Fruit fly (Drosophila melanogaster): Measurements from ENCODE around the gene Pcyt2.

Gene Pcyt2

DNA sequence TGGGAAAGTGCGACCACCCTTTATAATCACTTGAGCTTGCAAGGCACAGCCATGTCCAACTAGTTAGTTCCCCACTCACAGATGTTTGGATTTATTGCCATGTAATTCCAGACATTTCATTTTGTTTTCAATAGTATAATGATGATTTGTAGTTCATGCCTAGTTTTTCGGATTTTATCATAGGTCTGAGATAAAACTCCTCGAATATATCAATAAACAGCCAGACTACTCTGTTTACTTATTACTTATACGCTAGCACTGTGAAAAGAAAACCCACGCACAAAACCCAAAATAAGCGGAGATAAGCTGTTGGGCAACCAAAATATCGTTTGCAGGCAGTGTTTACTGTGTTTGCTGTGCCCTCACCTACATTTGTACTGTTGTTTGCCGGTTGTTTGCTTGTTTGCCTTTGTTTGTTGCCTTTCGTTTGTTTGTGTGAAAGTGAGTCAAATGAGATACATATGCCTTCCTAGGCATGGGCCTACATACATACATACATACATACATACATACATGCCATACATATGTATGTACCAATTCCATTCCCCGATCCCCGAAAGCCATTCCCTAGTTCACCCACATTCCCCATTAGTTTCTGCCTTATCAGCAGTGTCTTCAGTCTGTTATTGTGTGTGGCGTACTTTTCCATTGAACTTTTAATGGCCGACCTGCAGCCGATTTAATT, 26.0 kb downstream of the Pcyt2 start (continued):
- TF ChIP-seq BtbVII (GFP tag; optimal IDR thresholded peaks at IDR 0.05), result peak; percentile 53
- TF ChIP-seq gce (GFP tag; IDR thresholded peaks at IDR 0.05), result no peak; the same call in 2 of the 3 replicates
- TF ChIP-seq BEAF-32 (GFP tag; optimal IDR thresholded peaks at IDR 0.05), result no peak
- peak; percentile 57 for TF ChIP-seq Sry-β (GFP tag; optimal IDR thresholded peaks at IDR 0.05)
- TF ChIP-seq caup (GFP tag; optimal IDR thresholded peaks at IDR 0.05; ENCODE audit: severe bottlenecking), result peak; percentile 28
- 0 out of 3 replicates have a peak, but pooled peaks have one; percentile 30 for TF ChIP-seq jigr1 (GFP tag; IDR thresholded peaks at IDR 0.05)
- peak; percentile 79 for TF ChIP-seq abd-A (tag; optimal IDR thresholded peaks at IDR 0.05)
- TF ChIP-seq Optix (GFP tag; IDR thresholded peaks at IDR 0.05), result peak; percentile 73; the same call in 1 of the 3 replicates
- TF ChIP-seq CG3838 (GFP tag; optimal IDR thresholded peaks at IDR 0.05), result peak; percentile 67
- no peak; the same call in 1 of the 2 replicates for TF ChIP-seq E2f2 (GFP tag; IDR thresholded peaks at IDR 0.05)
- TF ChIP-seq dm (GFP tag; optimal IDR thresholded peaks at IDR 0.05), result peak; percentile 5
- no peak for TF ChIP-seq Mad (GFP tag; optimal IDR thresholded peaks at IDR 0.05)
- TF ChIP-seq Neu2 (GFP tag; optimal IDR thresholded peaks at IDR 0.05; ENCODE audit: borderline replicate concordance), result no peak
- TF ChIP-seq CG17568 (GFP tag; optimal IDR thresholded peaks at IDR 0.05), result peak; percentile 73
- no peak for TF ChIP-seq Max (GFP tag; optimal IDR thresholded peaks at IDR 0.05)
- peak; percentile 66 for TF ChIP-seq CG8281 (tag; optimal IDR thresholded peaks at IDR 0.05)
- peak; percentile 23 for TF ChIP-seq lilli (GFP tag; optimal IDR thresholded peaks at IDR 0.05)
- TF ChIP-seq cad (GFP tag; optimal IDR thresholded peaks at IDR 0.05), result no peak
- TF ChIP-seq pnt (GFP tag; optimal IDR thresholded peaks at IDR 0.05), result peak; percentile 61
- no peak for TF ChIP-seq Ravus (GFP tag; IDR thresholded peaks at IDR 0.05)
- TF ChIP-seq CG2202 (tag; optimal IDR thresholded peaks at IDR 0.05), result peak; percentile 92
- TF ChIP-seq Taf1 (GFP tag; IDR thresholded peaks at IDR 0.05), result peak; percentile 16; the same call in 1 of the 2 replicates
- TF ChIP-seq CG33213 (GFP tag; optimal IDR thresholded peaks at IDR 0.05), result peak; percentile 61
- TF ChIP-seq Hr3 (GFP tag; optimal IDR thresholded peaks at IDR 0.05), result peak; percentile 18
- TF ChIP-seq eyg (GFP tag; optimal IDR thresholded peaks at IDR 0.05), result peak; percentile 64
- peak; percentile 58 for TF ChIP-seq sug (tag; optimal IDR thresholded peaks at IDR 0.05)
- no peak for TF ChIP-seq dan (GFP tag; IDR thresholded peaks at IDR 0.05)
- no peak for TF ChIP-seq CG13894 (tag; optimal IDR thresholded peaks at IDR 0.05)
- peak; percentile 58 for TF ChIP-seq Bdp1 (GFP tag; optimal IDR thresholded peaks at IDR 0.05)
- TF ChIP-seq ato (GFP tag; IDR thresholded peaks at IDR 0.05; ENCODE audit: partially characterized antibody), result no peak
- peak; percentile 57 for TF ChIP-seq ash1 (GFP tag; optimal IDR thresholded peaks at IDR 0.05)
- TF ChIP-seq CG9437 (GFP tag; optimal IDR thresholded peaks at IDR 0.05), result peak; percentile 6
- peak; percentile 71 for TF ChIP-seq CG15011 (GFP tag; optimal IDR thresholded peaks at IDR 0.05)
- peak; percentile 46 for TF ChIP-seq jing (GFP tag; optimal IDR thresholded peaks at IDR 0.05)
- TF ChIP-seq bcd (GFP tag; optimal IDR thresholded peaks at IDR 0.05), result peak; percentile 61
- TF ChIP-seq Xbp1 (GFP tag; optimal IDR thresholded peaks at IDR 0.05), result peak; percentile 40
- TF ChIP-seq Hey (tag; optimal IDR thresholded peaks at IDR 0.05), result peak; percentile 29
- peak; percentile 68 for TF ChIP-seq Antp (GFP tag; optimal IDR thresholded peaks at IDR 0.05)
- no peak for TF ChIP-seq CG32532 (GFP tag; IDR thresholded peaks at IDR 0.05)
- TF ChIP-seq Hr39 (optimal IDR thresholded peaks at IDR 0.05), result no peak
- TF ChIP-seq CG12236 (GFP tag; optimal IDR thresholded peaks at IDR 0.05), result peak; percentile 48
- peak; percentile 31 for TF ChIP-seq CG4282 (GFP tag; optimal IDR thresholded peaks at IDR 0.05)
- peak; percentile 55 for TF ChIP-seq CG15269 (tag; optimal IDR thresholded peaks at IDR 0.05)
- peak; percentile 52 for TF ChIP-seq tin (GFP tag; optimal IDR thresholded peaks at IDR 0.05)
- 0 out of 2 replicates have a peak, but pooled peaks have one; percentile 24 for TF ChIP-seq ap (GFP tag; IDR thresholded peaks at IDR 0.05)
- peak; percentile 44 for TF ChIP-seq CG10267 (tag; optimal IDR thresholded peaks at IDR 0.05)
- peak; percentile 49; the same call in 1 of the 2 replicates for TF ChIP-seq CG4730 (GFP tag; IDR thresholded peaks at IDR 0.05)
- peak; percentile 45 for TF ChIP-seq CG1024 (GFP tag; IDR thresholded peaks at IDR 0.05)
- TF ChIP-seq ATbp (GFP tag; optimal IDR thresholded peaks at IDR 0.05), result peak; percentile 93
- peak; percentile 50 for TF ChIP-seq CG8944 (GFP tag; optimal IDR thresholded peaks at IDR 0.05)

Data from whole organism, embryonic.